Worm (Caenorhabditis elegans): Measurements from ENCODE around the gene wrt-5.

Gene wrt-5

DNA sequence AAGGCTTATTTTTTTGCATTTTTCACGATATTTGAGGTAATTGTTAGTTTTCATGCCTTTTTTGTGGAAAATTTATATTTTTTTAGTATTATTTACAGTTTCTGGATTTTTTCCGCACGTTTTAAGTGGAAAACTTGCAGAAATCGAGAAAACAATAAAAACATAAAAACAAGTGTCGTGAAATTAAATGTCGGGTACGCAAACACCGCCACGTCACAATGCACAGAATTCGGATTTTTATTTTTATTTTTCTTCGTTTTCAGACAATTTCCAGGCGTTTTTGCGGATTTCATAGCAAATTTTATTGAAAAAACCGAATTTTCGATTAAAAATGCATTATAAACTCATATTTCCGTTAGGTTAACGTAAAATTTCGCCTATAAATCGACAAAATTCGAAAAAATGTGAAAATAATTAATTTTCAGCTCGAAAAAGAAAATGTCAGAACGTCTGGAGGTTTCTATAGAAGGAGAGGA, 34.4 kb upstream of the wrt-5 start, which contains the start of gene C35B1.2:
C35B1.2 (plus strand) TSS at position 426 of the 476 bp plus-strand sequence.
- TF ChIP-seq ceh-45 (GFP tag; IDR thresholded peaks at IDR 0.05) (no peak), ceh-30 (tag; optimal IDR thresholded peaks at IDR 0.05) (no peak), ceh-6 (GFP tag; optimal IDR thresholded peaks at IDR 0.05) (no peak), pha-2 (tag; optimal IDR thresholded peaks at IDR 0.05) (no peak), nfya-1 (tag; optimal IDR thresholded peaks at IDR 0.05) (no peak), ceh-48 (tag; optimal IDR thresholded peaks at IDR 0.05) (no peak), ceh-19 (GFP tag; optimal IDR thresholded peaks at IDR 0.05) (no peak), ceh-24 (tag; optimal IDR thresholded peaks at IDR 0.05) (no peak), C38D4.7 (GFP tag; optimal IDR thresholded peaks at IDR 0.05) (no peak), ceh-22 (tag; optimal IDR thresholded peaks at IDR 0.05) (no peak), ets-4 (tag; optimal IDR thresholded peaks at IDR 0.05) (no peak), mec-3 (tag; optimal IDR thresholded peaks at IDR 0.05; ENCODE audit: borderline replicate concordance) (no peak)

DNA sequence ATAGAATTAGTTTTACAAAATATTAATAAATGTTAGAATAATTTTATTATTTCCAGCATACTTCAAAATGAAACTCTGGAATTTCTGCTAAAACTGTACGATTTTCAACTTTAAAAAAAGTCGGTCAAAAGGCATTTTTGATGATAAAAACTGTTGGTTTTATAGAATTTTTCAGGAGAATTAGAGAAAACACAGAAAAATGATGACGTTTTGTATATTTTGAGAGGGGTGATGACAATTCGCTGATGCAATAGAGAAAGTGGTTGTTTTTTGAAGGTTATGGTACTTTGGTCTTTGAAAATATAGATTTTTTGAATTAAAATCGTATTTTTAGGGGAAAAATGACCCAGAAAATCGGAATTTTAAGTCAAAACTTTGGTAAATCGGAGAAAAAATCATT, 33.6 kb upstream of the wrt-5 start:
- TF ChIP-seq sox-2 (GFP tag; IDR thresholded peaks at IDR 0.05): no peak
- TF ChIP-seq unc-55 (GFP tag; optimal IDR thresholded peaks at IDR 0.05): no peak
- no peak for TF ChIP-seq ceh-19 (GFP tag; optimal IDR thresholded peaks at IDR 0.05)
- TF ChIP-seq C08G9.2 (tag; optimal IDR thresholded peaks at IDR 0.05): no peak
- no peak for TF ChIP-seq ceh-31 (tag; optimal IDR thresholded peaks at IDR 0.05)
- TF ChIP-seq hlh-15 (tag; optimal IDR thresholded peaks at IDR 0.05): no peak
- TF ChIP-seq hlh-8 (tag; optimal IDR thresholded peaks at IDR 0.05): no peak
- no peak for TF ChIP-seq ceh-14 (tag; optimal IDR thresholded peaks at IDR 0.05)
- TF ChIP-seq tbx-7 (tag; optimal IDR thresholded peaks at IDR 0.05): no peak
- TF ChIP-seq odd-2 (tag; optimal IDR thresholded peaks at IDR 0.05): no peak
- no peak for TF ChIP-seq ceh-48 (tag; optimal IDR thresholded peaks at IDR 0.05)
- no peak for TF ChIP-seq ahr-1 (tag; optimal IDR thresholded peaks at IDR 0.05)
- TF ChIP-seq hlh-30 (tag; optimal IDR thresholded peaks at IDR 0.05; ENCODE audit: insufficient read depth): no peak
- TF ChIP-seq fkh-6 (tag; optimal IDR thresholded peaks at IDR 0.05): no peak

DNA sequence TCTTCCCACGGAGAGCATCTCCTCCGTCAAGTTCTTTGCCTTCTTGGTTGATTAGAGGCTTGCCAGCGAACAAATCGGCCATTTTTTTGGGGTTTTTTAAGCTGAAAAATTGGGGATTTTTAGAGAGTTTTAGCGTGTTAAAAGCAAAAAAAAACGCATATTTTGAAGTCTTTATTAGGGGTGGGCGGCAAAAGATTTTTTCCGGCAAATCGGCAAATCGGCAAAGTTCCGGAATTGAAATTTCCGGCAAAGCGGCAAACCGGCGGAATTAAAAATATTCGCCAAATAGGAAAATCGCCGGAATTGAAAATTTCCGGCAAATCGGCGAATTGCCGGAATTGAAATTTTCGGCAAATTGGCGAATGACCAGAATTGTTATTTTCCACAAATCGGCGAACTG, 32.7 kb upstream of the wrt-5 start, which contains the start of gene C35B1.5:
C35B1.5 (minus strand) TSS at position 101 of the 400 bp plus-strand sequence.
- TF ChIP-seq ceh-45 (GFP tag; IDR thresholded peaks at IDR 0.05) (no peak), sdc-2 (tag; optimal IDR thresholded peaks at IDR 0.05) (no peak), ceh-9 (tag; optimal IDR thresholded peaks at IDR 0.05) (no peak), ets-4 (tag; optimal IDR thresholded peaks at IDR 0.05) (no peak), dve-1 (tag; optimal IDR thresholded peaks at IDR 0.05) (no peak), elt-4 (tag; optimal IDR thresholded peaks at IDR 0.05) (no peak), lim-6 (tag; optimal IDR thresholded peaks at IDR 0.05) (no peak), ref-2 (tag; optimal IDR thresholded peaks at IDR 0.05) (no peak), ceh-30 (tag; optimal IDR thresholded peaks at IDR 0.05) (no peak), tbx-2 (tag; optimal IDR thresholded peaks at IDR 0.05) (no peak)

- TF ChIP-seq npax-4 (tag; optimal IDR thresholded peaks at IDR 0.05): no peak
- TF ChIP-seq fkh-10 (GFP tag; optimal IDR thresholded peaks at IDR 0.05): no peak
- no peak for TF ChIP-seq sox-2 (GFP tag; IDR thresholded peaks at IDR 0.05)
- TF ChIP-seq unc-55 (GFP tag; optimal IDR thresholded peaks at IDR 0.05): no peak
- TF ChIP-seq pax-1 (tag; optimal IDR thresholded peaks at IDR 0.05): no peak
- no peak for TF ChIP-seq ceh-9 (tag; optimal IDR thresholded peaks at IDR 0.05)
Observed at ce11 chrIV:4083094-4083493, 31.7 kb upstream of the wrt-5 start.

DNA sequence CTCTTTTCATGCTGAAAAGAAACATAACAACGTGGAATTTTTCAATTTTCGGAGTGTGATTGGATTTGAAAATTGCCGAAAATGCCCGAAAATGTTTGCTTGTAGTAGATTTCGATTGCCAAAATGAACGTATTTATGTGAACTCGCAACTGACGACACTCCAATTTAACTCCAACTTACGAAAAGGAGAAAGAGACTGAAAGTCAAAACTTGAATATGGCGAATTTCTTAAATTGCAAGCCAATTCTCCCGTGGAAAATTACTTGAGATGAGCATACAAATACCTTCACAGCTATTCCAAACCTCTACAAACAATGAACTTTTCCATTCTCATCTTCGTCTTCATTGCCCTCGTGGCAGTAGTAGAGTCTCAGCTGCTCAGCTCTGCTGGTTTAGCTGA, 31.2 kb upstream of the wrt-5 start:
- TF ChIP-seq ahr-1 (tag; optimal IDR thresholded peaks at IDR 0.05) (no peak), unc-55 (GFP tag; optimal IDR thresholded peaks at IDR 0.05) (no peak), unc-86 (tag; optimal IDR thresholded peaks at IDR 0.05) (no peak), sdc-2 (tag; optimal IDR thresholded peaks at IDR 0.05) (no peak), tbx-7 (tag; optimal IDR thresholded peaks at IDR 0.05) (no peak), pax-1 (tag; optimal IDR thresholded peaks at IDR 0.05) (no peak), hlh-15 (tag; optimal IDR thresholded peaks at IDR 0.05) (no peak), ama-1 (optimal IDR thresholded peaks at IDR 0.05) (no peak)
